Fruit fly (Drosophila melanogaster): ENCODE data around the gene Sfp24C1.

DNA sequence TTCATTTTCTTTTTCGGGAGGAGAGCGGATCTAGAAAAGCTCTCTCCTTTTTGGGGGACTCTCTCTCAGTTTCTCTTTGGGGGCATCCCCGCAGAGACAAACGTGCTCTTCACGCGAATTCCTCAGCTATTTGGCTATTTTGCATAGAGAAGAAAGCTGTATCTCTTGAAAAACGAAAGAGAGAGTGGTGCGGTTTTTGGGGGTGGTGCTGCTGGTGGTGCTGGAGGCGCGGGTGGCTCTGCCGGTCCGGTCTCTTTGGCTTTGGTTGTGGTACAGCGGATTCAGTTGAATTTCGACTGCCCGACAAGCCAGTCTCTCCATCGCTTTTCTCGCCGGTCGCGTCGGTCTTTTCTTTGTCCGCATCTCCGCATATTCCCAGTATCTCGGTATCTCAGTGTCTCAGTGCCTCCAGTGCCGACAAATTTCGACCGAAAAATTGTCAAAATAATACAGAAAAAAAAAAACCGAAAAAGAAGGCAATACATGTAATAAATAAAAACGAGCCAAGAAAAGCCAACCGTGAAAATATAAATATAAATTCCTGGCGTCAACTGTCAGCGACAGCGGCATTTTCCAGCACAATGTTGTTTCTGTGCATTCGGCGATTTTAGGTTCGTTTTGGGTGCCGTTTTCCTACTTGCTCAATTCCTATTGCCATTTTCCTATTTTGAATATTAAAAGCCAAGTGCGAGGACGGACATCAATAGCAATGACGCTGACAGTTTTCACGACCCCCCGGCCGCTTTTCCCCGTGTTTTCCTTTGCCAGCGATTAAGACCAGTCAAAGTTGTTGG, 29.9 kb downstream of the Sfp24C1 start, which contains the start of gene CG10019:
- TF ChIP-seq pnt (GFP tag; optimal IDR thresholded peaks at IDR 0.05) (no peak), mirr (GFP tag; optimal IDR thresholded peaks at IDR 0.05) (no peak), CG8478 (optimal IDR thresholded peaks at IDR 0.05) (no peak), odd (GFP tag; optimal IDR thresholded peaks at IDR 0.05) (no peak), pzg (GFP tag; optimal IDR thresholded peaks at IDR 0.05) (no peak), CG31441 (GFP tag; IDR thresholded peaks at IDR 0.05) (no peak), tap (tag; optimal IDR thresholded peaks at IDR 0.05) (no peak), Neu2 (GFP tag; optimal IDR thresholded peaks at IDR 0.05; ENCODE audit: borderline replicate concordance) (no peak), ase (GFP tag; IDR thresholded peaks at IDR 0.05) (no peak), CG31224 (GFP tag; IDR thresholded peaks at IDR 0.05) (no peak), lmd (GFP tag; IDR thresholded peaks at IDR 0.05) (no peak), CG14050 (GFP tag; IDR thresholded peaks at IDR 0.05) (no peak)
